Fruit fly (Drosophila melanogaster) whole organism, adult: Measurements from ENCODE around the gene CG9030.

Experiments
- CG11617 ChIP-seq: fragments of 200-800 bp; sonication (Bioruptor generic); optimal IDR thresholded peaks from 2 replicates; lab custom pipeline; 2017; ENCODE audit warnings: mild to moderate bottlenecking, missing biosample characterization, missing genetic modification reagents, missing genetic modification characterization
- CG12768 ChIP-seq: fragments of 200-800 bp; sonication (Bioruptor generic); optimal IDR thresholded peaks from 2 replicates; lab custom pipeline; 2017; ENCODE audit warnings: missing biosample characterization, missing genetic modification characterization, mild to moderate bottlenecking, moderate library complexity, missing genetic modification reagents
- CG14711 ChIP-seq: fragments of 200-800 bp; sonication (Bioruptor generic); optimal IDR thresholded peaks from 2 replicates; lab custom pipeline; 2018; ENCODE audit warnings: missing biosample characterization, mild to moderate bottlenecking, missing genetic modification characterization, moderate library complexity
- CG1620 ChIP-seq: fragments of 200-800 bp; sonication (Bioruptor generic); optimal IDR thresholded peaks from 2 replicates; lab custom pipeline; 2016; ENCODE audit warnings: missing biosample characterization, missing genetic modification characterization
- CG5204 ChIP-seq: fragments of 200-800 bp; sonication (Bioruptor generic); optimal IDR thresholded peaks from 2 replicates; lab custom pipeline; 2016; ENCODE audit warnings: missing biosample characterization, missing genetic modification characterization
- CG7045 ChIP-seq: fragments of 200-800 bp; sonication (Bioruptor generic); optimal IDR thresholded peaks from 2 replicates; lab custom pipeline; 2017; ENCODE audit warnings: missing biosample characterization, mild to moderate bottlenecking, missing genetic modification characterization
- CG7101 ChIP-seq: fragments of 200-800 bp; sonication (Bioruptor generic); optimal IDR thresholded peaks from 2 replicates; lab custom pipeline; 2018; ENCODE audit warnings: missing biosample characterization, mild to moderate bottlenecking, missing genetic modification characterization, moderate library complexity
- Clk ChIP-seq: fragments of 200-800 bp; sonication (Bioruptor generic); optimal IDR thresholded peaks from 2 replicates; lab custom pipeline; 2017; ENCODE audit warnings: missing biosample characterization, missing genetic modification characterization
- Crg-1 ChIP-seq: fragments of 200-800 bp; sonication (Bioruptor generic); optimal IDR thresholded peaks from 2 replicates; lab custom pipeline; 2016; ENCODE audit warnings: missing biosample characterization, missing genetic modification characterization
- Hr96 ChIP-seq: fragments of 200-800 bp; sonication (Bioruptor generic); optimal IDR thresholded peaks from 2 replicates; lab custom pipeline; 2016; ENCODE audit warnings: missing biosample characterization, missing genetic modification characterization
- Mnt ChIP-seq: fragments of 200-800 bp; sonication (Bioruptor generic); optimal IDR thresholded peaks from 2 replicates; lab custom pipeline; 2016; ENCODE audit warnings: missing biosample characterization, mild to moderate bottlenecking, missing genetic modification characterization
- bab1 ChIP-seq: fragments of 200-800 bp; sonication (Bioruptor generic); optimal IDR thresholded peaks from 3 replicates; lab custom pipeline; 2019; ENCODE audit warnings: missing biosample characterization, mild to moderate bottlenecking, missing genetic modification characterization, moderate library complexity
- cic ChIP-seq: fragments of 200-800 bp; sonication (Bioruptor generic); optimal IDR thresholded peaks from 2 replicates; lab custom pipeline; 2017; ENCODE audit warnings: missing biosample characterization, mild to moderate bottlenecking, missing genetic modification characterization, moderate library complexity
- cnc ChIP-seq, 2 experiments: fragments of >200 bp; optimal IDR thresholded peaks; 2 replicates each; lab custom pipeline; 2017
- kay ChIP-seq: fragments of 200-800 bp; sonication (Bioruptor generic); peaks from one replicate; lab custom pipeline; 2016; ENCODE audit warnings: missing biosample characterization, missing genetic modification characterization, borderline replicate concordance
- ovo ChIP-seq: fragments of 200-800 bp; sonication (Bioruptor generic); optimal IDR thresholded peaks from 2 replicates; lab custom pipeline; 2016; ENCODE audit warnings: missing biosample characterization, missing genetic modification characterization
- pad ChIP-seq: fragments of 200-800 bp; sonication (Bioruptor generic); optimal IDR thresholded peaks from 3 replicates; lab custom pipeline; 2017; ENCODE audit warnings: missing biosample characterization, missing genetic modification characterization, mild to moderate bottlenecking, moderate library complexity, missing genetic modification reagents
- tj ChIP-seq: fragments of 200-800 bp; sonication (Bioruptor generic); optimal IDR thresholded peaks from 3 replicates; lab custom pipeline; 2017; ENCODE audit warnings: missing biosample characterization, mild to moderate bottlenecking, missing genetic modification characterization, moderate library complexity
- toe ChIP-seq: fragments of 200-800 bp; sonication (Bioruptor generic); optimal IDR thresholded peaks from 2 replicates; lab custom pipeline; 2016; ENCODE audit warnings: missing biosample characterization, missing genetic modification characterization

Gene CG9030

DNA sequence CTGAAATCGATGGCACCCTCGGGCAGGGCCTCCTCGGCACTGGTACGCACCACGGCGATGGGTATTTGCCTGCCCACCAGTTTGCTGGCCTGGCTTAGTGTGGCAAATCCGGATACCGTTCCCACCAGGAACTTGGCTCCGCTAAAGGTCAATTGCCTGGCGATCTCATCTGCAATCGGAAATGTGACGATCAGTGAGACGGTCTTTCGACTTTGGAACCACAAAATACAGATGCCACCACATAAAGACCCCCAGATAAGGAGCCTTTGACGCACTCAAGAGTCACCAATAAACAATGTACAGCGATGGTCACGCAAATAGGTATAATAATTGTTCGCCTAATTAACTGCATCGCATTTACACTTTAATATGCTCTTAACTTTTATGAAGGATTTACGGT, 18.6 kb downstream of the CG9030 start:
- TF ChIP-seq CG5204 (GFP tag; lab: Kevin White, UChicago) (no peak), CG14711 (tag; lab: Kevin White, UChicago) (no peak), Clk (GFP tag; lab: Kevin White, UChicago) (no peak), cnc (optimal IDR thresholded peaks at IDR 0.05; lab: Kevin White, UChicago) (no peak), Mnt (no peak), ovo (GFP tag; lab: Kevin White, UChicago) (no peak)

DNA sequence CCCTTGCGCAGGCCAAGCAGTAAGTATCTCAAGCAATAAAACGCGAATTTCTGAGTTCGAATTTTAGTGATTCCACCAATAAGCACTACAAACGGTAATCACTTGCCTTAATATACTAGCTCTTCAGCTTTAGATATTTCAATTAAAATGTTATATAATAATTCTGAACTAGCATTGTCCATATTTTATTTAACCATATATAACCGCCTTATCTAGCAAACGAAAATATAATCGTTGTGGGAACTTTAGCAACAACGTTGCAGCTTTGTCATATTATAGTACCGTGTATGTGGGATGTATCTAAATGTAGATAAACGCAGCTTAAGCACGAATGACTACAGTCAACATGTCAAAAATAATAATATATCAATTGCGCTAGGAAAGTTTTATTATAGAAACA, 23.6 kb downstream of the CG9030 start:
- TF ChIP-seq CG1620 (GFP tag; lab: Kevin White, UChicago) (no peak), tj (no peak), kay (GFP tag; lab: Kevin White, UChicago) (peak; percentile 50), CG12768 (no peak)

DNA sequence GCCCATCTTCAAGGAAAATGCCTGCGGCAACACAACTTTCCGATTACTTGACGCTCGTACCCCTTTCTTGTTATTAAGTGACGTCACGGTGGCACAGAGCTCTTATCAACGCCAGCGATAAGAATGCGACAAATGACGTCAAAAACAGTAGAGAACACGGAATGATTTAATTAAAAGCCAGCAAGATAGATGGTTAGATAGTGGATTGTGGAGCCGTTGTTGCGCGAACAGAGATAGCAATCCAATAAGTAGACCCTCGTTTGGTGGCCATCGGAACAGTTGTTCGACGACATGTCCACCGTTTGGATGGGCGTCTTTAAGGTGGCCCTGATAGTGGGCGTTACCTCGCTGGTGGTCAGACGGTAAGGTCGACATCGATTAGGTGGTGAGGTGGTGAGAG, 25.1 kb downstream of the CG9030 start:
- TF ChIP-seq Mnt (no peak), cic (GFP tag; lab: Kevin White, UChicago) (peak; percentile 26)

DNA sequence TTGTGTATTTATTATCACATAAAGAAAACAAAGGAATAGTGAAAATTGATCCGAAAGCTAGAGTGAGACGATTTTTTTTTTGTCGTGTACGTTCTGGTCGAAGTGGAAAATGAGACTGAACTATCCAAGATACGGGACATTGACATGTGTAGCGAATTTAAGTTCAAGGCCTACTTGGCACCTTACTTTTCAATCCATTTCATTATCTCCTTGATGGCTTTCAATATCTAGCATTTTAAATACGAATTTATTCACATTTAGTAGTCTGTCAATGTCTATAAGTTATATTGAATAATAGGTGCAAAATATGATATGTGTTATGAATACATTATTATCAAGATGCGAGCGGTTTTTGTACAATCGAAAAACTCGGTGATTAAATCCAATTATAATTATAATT, 26.1 kb downstream of the CG9030 start, which contains the start of gene CG32591:
Gene CG32591, minus strand, starts transcription at position 101 of the 400 bp plus-strand sequence.
- no peak for TF ChIP-seq CG11617 (GFP tag; lab: Kevin White, UChicago)
- no peak for TF ChIP-seq CG7101 (tag; lab: Kevin White, UChicago)
- TF ChIP-seq CG1620 (GFP tag; lab: Kevin White, UChicago): no peak
- TF ChIP-seq pad: no peak
- no peak for TF ChIP-seq cic (GFP tag; lab: Kevin White, UChicago)
- no peak for TF ChIP-seq toe (GFP tag; lab: Kevin White, UChicago)
- TF ChIP-seq Crg-1: no peak
- no peak for TF ChIP-seq Clk (GFP tag; lab: Kevin White, UChicago)
- no peak for TF ChIP-seq ovo (GFP tag; lab: Kevin White, UChicago)
- no peak for TF ChIP-seq cnc (optimal IDR thresholded peaks at IDR 0.05; lab: Kevin White, UChicago)

DNA sequence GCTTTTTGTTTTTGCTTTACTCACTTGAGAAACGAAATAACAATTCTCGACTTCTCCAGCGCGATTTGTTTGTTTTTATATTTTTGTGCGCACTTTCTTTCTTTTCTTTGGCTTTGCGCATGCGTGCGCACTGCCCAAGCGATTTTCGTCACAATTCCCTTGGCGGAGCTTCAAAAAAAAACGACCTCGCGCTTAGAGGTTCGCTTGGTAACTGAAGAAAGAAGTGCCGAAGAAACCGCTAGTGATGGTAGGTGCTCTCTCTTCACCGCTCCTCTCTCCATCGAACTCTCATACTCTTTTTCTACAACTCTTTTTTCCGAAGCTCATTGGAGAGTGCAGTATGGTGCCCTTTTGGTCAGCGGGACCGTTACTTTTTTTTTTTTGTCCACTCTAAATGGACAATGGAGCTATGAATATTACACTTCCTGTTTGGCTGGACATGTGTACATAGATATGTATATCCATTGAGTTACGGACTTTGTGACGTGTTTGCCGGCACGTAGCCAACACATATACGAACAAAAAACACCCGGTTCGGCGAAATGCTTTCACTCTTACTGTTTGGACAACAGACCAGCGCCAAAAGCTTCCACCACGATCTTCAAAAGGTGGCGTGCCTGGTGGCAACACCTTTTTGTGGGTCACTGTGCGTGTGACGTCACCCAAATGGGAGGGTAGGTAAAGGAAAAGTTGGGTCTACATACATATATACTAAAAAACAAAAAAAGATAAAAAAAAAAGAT, 31.5 kb downstream of the CG9030 start, which contains the start of gene CG9503:
Gene CG9503, minus strand, starts transcription at position 217 of the 743 bp plus-strand sequence.
- TF ChIP-seq Crg-1: no peak
- TF ChIP-seq ovo (GFP tag; lab: Kevin White, UChicago): peak; percentile 35
- no peak for TF ChIP-seq toe (GFP tag; lab: Kevin White, UChicago)

DNA sequence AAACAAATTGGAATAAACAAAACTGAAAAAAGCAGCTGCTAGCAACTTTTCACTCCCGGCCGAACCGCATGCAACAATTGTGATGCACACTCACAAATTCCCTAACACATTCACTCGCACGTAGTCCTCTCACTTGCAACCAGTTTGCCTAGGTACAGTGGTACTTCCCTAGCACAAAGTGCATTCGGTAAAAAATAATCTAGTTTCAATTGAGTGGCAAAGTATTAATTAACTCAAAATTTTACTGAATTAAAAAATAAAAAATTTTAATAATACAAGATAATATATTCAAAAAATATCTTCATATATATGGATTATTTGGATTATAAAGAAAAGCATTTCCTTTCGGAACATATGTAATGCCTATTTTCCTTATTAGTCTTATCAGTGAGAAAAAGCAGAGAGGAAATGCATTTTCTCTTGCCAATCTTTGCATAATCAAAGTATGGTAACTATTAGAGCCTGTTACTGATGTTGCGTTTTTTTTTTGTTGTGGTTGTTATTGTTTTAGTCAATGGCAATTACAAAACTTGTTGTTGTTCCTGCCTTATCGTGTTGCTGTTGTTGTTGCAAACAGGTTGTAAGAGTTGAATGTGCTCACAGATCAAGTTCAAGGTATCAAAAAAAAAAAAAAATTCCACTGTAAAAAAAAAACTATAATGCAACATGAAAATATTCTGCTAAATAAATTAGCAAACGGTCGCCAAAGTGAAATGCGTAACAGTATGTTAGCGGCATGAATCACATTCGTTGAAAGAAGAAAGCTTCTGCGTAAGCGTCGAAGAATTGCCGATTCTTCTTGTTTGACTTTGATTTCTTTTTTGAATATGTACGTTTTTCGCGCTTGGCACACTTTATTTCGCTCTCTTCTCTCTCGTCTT, 32.3 kb downstream of the CG9030 start:
- no peak for TF ChIP-seq CG11617 (GFP tag; lab: Kevin White, UChicago)
- TF ChIP-seq bab1 (GFP tag; lab: Kevin White, UChicago): no peak
- TF ChIP-seq Clk (GFP tag; lab: Kevin White, UChicago): no peak
- no peak for TF ChIP-seq Mnt
- no peak for TF ChIP-seq ovo (GFP tag; lab: Kevin White, UChicago)
- no peak for TF ChIP-seq tj
- no peak for TF ChIP-seq cnc (optimal IDR thresholded peaks at IDR 0.05; lab: Kevin White, UChicago)
- TF ChIP-seq Hr96 (GFP tag; lab: Kevin White, UChicago): no peak
- no peak for TF ChIP-seq CG14711 (tag; lab: Kevin White, UChicago)
- no peak for TF ChIP-seq cic (GFP tag; lab: Kevin White, UChicago)
- no peak for TF ChIP-seq CG7045 (GFP tag; lab: Kevin White, UChicago)
- no peak for TF ChIP-seq kay (GFP tag; lab: Kevin White, UChicago)
- no peak for TF ChIP-seq pad
- no peak for TF ChIP-seq CG12768
- no peak for TF ChIP-seq CG5204 (GFP tag; lab: Kevin White, UChicago)

DNA sequence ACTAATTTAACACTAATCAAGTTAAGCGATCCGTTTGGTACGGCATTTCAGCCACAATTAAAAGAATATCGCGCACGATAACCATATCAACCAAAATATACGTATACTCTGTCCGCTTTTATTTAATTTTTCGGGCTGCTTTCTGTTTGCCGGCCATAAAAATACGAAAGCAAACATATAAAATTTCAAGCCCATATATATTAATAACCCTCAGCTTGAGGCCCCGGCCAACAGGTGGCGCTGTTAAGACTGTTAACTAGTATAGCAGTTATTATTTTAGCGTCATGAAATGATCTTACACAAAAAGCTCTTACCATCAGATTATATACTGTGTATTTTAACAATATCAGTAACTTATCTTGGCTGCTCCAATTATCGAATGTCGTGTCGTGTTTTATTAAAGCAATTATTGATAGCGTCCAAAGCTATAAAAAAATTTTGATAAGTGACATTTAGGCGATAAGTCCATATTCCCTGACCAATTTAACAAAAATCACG, 36.1 kb downstream of the CG9030 start, which contains the start of gene Eo:
Gene Eo, minus strand, starts transcription at position 51 of the 498 bp plus-strand sequence.
- peak; percentile 3 for TF ChIP-seq CG5204 (GFP tag; lab: Kevin White, UChicago)
- TF ChIP-seq CG7101 (tag; lab: Kevin White, UChicago): peak; percentile 0
- peak; percentile 3 for TF ChIP-seq bab1 (GFP tag; lab: Kevin White, UChicago)
- no peak for TF ChIP-seq CG14711 (tag; lab: Kevin White, UChicago)
- peak; percentile 38 for TF ChIP-seq kay (GFP tag; lab: Kevin White, UChicago)
- peak; percentile 25 for TF ChIP-seq Hr96 (GFP tag; lab: Kevin White, UChicago)
